Worm (Caenorhabditis elegans): ENCODE data around the gene lig-4.
A peak's percentile ranks its signal among the peaks of the same experiment; 100 is the strongest.

The lig-4 gene

ce11 chrIII:7488303-7488702 is 33.0 kb upstream of the lig-4 start:
- peak; percentile 16 for TF ChIP-seq mes-2 (tag; optimal IDR thresholded peaks at IDR 0.05; ENCODE audit: poor library complexity, severe bottlenecking)
- TF ChIP-seq hlh-30 (tag; optimal IDR thresholded peaks at IDR 0.05; ENCODE audit: insufficient read depth) = peak; percentile 36
- TF ChIP-seq hlh-11 (tag; optimal IDR thresholded peaks at IDR 0.05) = peak; percentile 36
- TF ChIP-seq Y75B8A.6 (GFP tag; IDR thresholded peaks at IDR 0.05) = no peak
- no peak for TF ChIP-seq lsy-2 (tag; optimal IDR thresholded peaks at IDR 0.05)
- 0 out of 2 replicates have a peak, but pooled peaks have one; percentile 18 for TF ChIP-seq dmd-6 (GFP tag; IDR thresholded peaks at IDR 0.05)
- peak in 1 of 2 experiments; percentile 58 for TF ChIP-seq mdl-1 (tag; optimal IDR thresholded peaks at IDR 0.05)
- TF ChIP-seq aha-1 (tag) = peak; percentile 81
- TF ChIP-seq madf-9 (GFP tag; conservative IDR thresholded peaks at IDR 0.05) = no peak
- peak; percentile 54 for TF ChIP-seq nhr-28 (tag; optimal IDR thresholded peaks at IDR 0.05)
- TF ChIP-seq mxl-3 (GFP tag; optimal IDR thresholded peaks at IDR 0.05) = peak; percentile 67
- TF ChIP-seq nhr-6 (tag; optimal IDR thresholded peaks at IDR 0.05) = peak; percentile 22
- peak in 1 of 2 experiments; percentile 69 for TF ChIP-seq unc-62 (GFP tag; optimal IDR thresholded peaks at IDR 0.05 in 1 of 2)
- no peak for TF ChIP-seq unc-62 (tag; optimal IDR thresholded peaks at IDR 0.05)

- no peak for TF ChIP-seq saeg-2 (GFP tag; IDR thresholded peaks at IDR 0.05)
These were observed 32.2 kb upstream of the lig-4 start, which contains the start of gene mup-4 for ce11 chrIII:7489055-7489534. mup-4 (minus strand) TSS chrIII:7489105.

- TF ChIP-seq tag-97 (GFP tag; IDR thresholded peaks at IDR 0.05) (no peak), mxl-3 (GFP tag; optimal IDR thresholded peaks at IDR 0.05) (no peak), ztf-7 (tag; optimal IDR thresholded peaks at IDR 0.05) (no peak), ceh-20 (GFP tag; IDR thresholded peaks at IDR 0.05) (no peak), mxl-2 (GFP tag; conservative IDR thresholded peaks at IDR 0.05) (no peak), lsy-2 (tag; optimal IDR thresholded peaks at IDR 0.05) (no peak), nhr-11 (tag; optimal IDR thresholded peaks at IDR 0.05) (no peak), lin-29 (GFP tag; IDR thresholded peaks at IDR 0.05) (no peak), snpc-4 (tag; optimal IDR thresholded peaks at IDR 0.05) (no peak)
These were observed 31.2 kb upstream of the lig-4 start for ce11 chrIII:7490061-7490460.

- TF ChIP-seq mxl-3 (GFP tag; optimal IDR thresholded peaks at IDR 0.05) = peak; percentile 35
- TF ChIP-seq nhr-28 (tag; optimal IDR thresholded peaks at IDR 0.05) = peak; percentile 0
- peak; percentile 22 for TF ChIP-seq hlh-11 (tag; optimal IDR thresholded peaks at IDR 0.05)
- peak in 1 of 2 experiments; percentile 22 for TF ChIP-seq hif-1 (tag; optimal IDR thresholded peaks at IDR 0.05)
- no peak for TF ChIP-seq fkh-10 (GFP tag; optimal IDR thresholded peaks at IDR 0.05)
- peak in 1 of 2 experiments; percentile 67 for TF ChIP-seq unc-62 (GFP tag; optimal IDR thresholded peaks at IDR 0.05 in 1 of 2)
- TF ChIP-seq unc-62 (tag; optimal IDR thresholded peaks at IDR 0.05) = no peak
These were observed 29.3 kb upstream of the lig-4 start for ce11 chrIII:7491931-7492330.

ce11 chrIII:7494850-7495314 is 26.4 kb upstream of the lig-4 start:
- TF ChIP-seq rbr-2 (tag; optimal IDR thresholded peaks at IDR 0.05) (no peak), spr-1 (tag; optimal IDR thresholded peaks at IDR 0.05) (no peak), nhr-11 (tag; optimal IDR thresholded peaks at IDR 0.05) (no peak), F49E8.2 (tag; optimal IDR thresholded peaks at IDR 0.05; ENCODE audit: borderline replicate concordance) (peak; percentile 72), saeg-2 (GFP tag; IDR thresholded peaks at IDR 0.05) (peak; percentile 46; the same call in 1 of the 2 replicates), php-3 (GFP tag; IDR thresholded peaks at IDR 0.05) (0 out of 2 replicates have a peak, but pooled peaks have one; percentile 5), lim-7 (GFP tag; IDR thresholded peaks at IDR 0.05) (peak; percentile 17; the same call in 1 of the 2 replicates), aha-1 (tag) (peak; percentile 43), nhr-25 (tag; optimal IDR thresholded peaks at IDR 0.05; ENCODE audit: borderline replicate concordance, insufficient read depth) (peak; percentile 39), ceh-62 (tag; optimal IDR thresholded peaks at IDR 0.05) (no peak), daf-12 (tag; optimal IDR thresholded peaks at IDR 0.05) (no peak), nhr-41 (GFP tag; IDR thresholded peaks at IDR 0.05) (no peak), lin-13 (GFP tag; optimal IDR thresholded peaks at IDR 0.05) (no peak), daf-16 (GFP tag; optimal IDR thresholded peaks at IDR 0.05) (peak in 1 of 2 experiments; percentile 58), daf-16 (tag; optimal IDR thresholded peaks at IDR 0.05) (peak; percentile 9), mes-2 (tag; optimal IDR thresholded peaks at IDR 0.05; ENCODE audit: poor library complexity, severe bottlenecking) (peak; percentile 44), unc-39 (tag; optimal IDR thresholded peaks at IDR 0.05) (no peak), nhr-102 (tag; optimal IDR thresholded peaks at IDR 0.05) (peak; percentile 62), madf-9 (GFP tag; conservative IDR thresholded peaks at IDR 0.05) (0 out of 2 replicates have a peak, but pooled peaks have one; percentile 22), madf-5 (GFP tag; IDR thresholded peaks at IDR 0.05) (0 out of 4 replicates have a peak, but pooled peaks of 1 of the 2 experiments have one; percentile 2), ceh-20 (GFP tag; IDR thresholded peaks at IDR 0.05) (no peak), fkh-10 (GFP tag; optimal IDR thresholded peaks at IDR 0.05) (no peak), lir-3 (tag; optimal IDR thresholded peaks at IDR 0.05) (no peak), sdz-12 (GFP tag; optimal IDR thresholded peaks at IDR 0.05) (no peak)

Measured in whole organism, L4 larva.